Fruit fly (Drosophila melanogaster) whole organism, pupa: Measurements from ENCODE around the gene CycC.

ENCODE experiments used
- CG14655 ChIP-seq: fragments of 200-800 bp; sonication (Bioruptor generic); optimal IDR thresholded peaks from 3 replicates; lab custom pipeline; 2017; ENCODE audit warnings: mild to moderate bottlenecking, missing biosample characterization, missing genetic modification reagents, missing genetic modification characterization
- CG34367 ChIP-seq: fragments of 200-800 bp; sonication (Bioruptor generic); optimal IDR thresholded peaks from 2 replicates; lab custom pipeline; 2018; ENCODE audit warnings: missing biosample characterization, mild to moderate bottlenecking, missing genetic modification characterization
- CG9948 ChIP-seq: fragments of 200-800 bp; sonication (Bioruptor generic); optimal IDR thresholded peaks from 2 replicates; lab custom pipeline; 2018; ENCODE audit warnings: missing biosample characterization, mild to moderate bottlenecking, missing genetic modification characterization, moderate library complexity
- D1 ChIP-seq: fragments of 200-800 bp; sonication (Bioruptor generic); optimal IDR thresholded peaks from 2 replicates; lab custom pipeline; 2018; ENCODE audit warnings: missing biosample characterization, mild to moderate bottlenecking, missing genetic modification characterization, moderate library complexity
- EcR ChIP-seq: fragments of 200-800 bp; sonication (Bioruptor generic); optimal IDR thresholded peaks from 3 replicates; lab custom pipeline; 2019; ENCODE audit warnings: missing biosample characterization, missing genetic modification characterization, mild to moderate bottlenecking, moderate library complexity, missing genetic modification reagents
- Pif1B ChIP-seq: fragments of 200-800 bp; sonication (Bioruptor generic); optimal IDR thresholded peaks from 3 replicates; lab custom pipeline; 2016; ENCODE audit warnings: missing biosample characterization, missing genetic modification characterization

- TF ChIP-seq CG34367 (tag; lab: Kevin White, UChicago) (no peak), CG9948 (tag; lab: Kevin White, UChicago) (no peak), CG14655 (no peak), EcR (no peak), D1 (tag; lab: Kevin White, UChicago) (no peak), Pif1B (GFP tag; lab: Kevin White, UChicago) (no peak)
Observed at dm6 chr3R:14880861-14881260, 9.1 kb downstream of the CycC start.
